Fruit fly (Drosophila melanogaster): ENCODE results near the gene CG12355.

The CG12355 gene

DNA sequence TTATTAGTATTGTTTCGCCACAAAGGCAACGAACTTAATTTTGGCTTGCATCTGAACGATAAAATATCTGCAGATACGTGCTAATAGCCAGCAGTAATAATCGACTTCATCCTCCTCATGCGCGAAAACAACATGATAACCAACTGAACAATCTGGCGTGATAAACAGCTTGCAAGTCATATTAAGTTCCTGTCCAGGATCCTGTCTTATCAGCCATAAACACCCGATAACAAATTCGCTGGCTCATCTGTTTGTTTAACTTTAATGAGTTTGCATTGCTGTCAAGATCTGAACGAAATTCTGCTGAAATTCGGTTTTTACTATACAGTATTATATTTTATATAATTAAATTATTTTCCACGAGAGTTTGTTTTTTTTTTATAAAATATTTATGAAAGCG is 17.9 kb upstream of the CG12355 start:
- TF ChIP-seq Ets98B (GFP tag; IDR thresholded peaks at IDR 0.05) (no peak), fd96Ca (GFP tag; IDR thresholded peaks at IDR 0.05) (no peak), rn (GFP tag; IDR thresholded peaks at IDR 0.05) (no peak), EcR (GFP tag; optimal IDR thresholded peaks at IDR 0.05) (no peak), CG4496 (GFP tag; IDR thresholded peaks at IDR 0.05) (no peak), CG8159 (tag; optimal IDR thresholded peaks at IDR 0.05) (no peak), CG15710 (tag; optimal IDR thresholded peaks at IDR 0.05) (no peak), CG17806 (tag; optimal IDR thresholded peaks at IDR 0.05) (no peak), CG10348 (GFP tag; IDR thresholded peaks at IDR 0.05) (no peak), CG14655 (GFP tag; optimal IDR thresholded peaks at IDR 0.05) (no peak), Snoo (tag; optimal IDR thresholded peaks at IDR 0.05) (no peak), D1 (tag; optimal IDR thresholded peaks at IDR 0.05) (no peak), Pif1A (GFP tag; optimal IDR thresholded peaks at IDR 0.05) (no peak), CG12605 (GFP tag; IDR thresholded peaks at IDR 0.05) (no peak), CG32121 (GFP tag; IDR thresholded peaks at IDR 0.05) (no peak), CG8301 (tag; optimal IDR thresholded peaks at IDR 0.05) (no peak), CG13204 (GFP tag; optimal IDR thresholded peaks at IDR 0.05) (no peak)

DNA sequence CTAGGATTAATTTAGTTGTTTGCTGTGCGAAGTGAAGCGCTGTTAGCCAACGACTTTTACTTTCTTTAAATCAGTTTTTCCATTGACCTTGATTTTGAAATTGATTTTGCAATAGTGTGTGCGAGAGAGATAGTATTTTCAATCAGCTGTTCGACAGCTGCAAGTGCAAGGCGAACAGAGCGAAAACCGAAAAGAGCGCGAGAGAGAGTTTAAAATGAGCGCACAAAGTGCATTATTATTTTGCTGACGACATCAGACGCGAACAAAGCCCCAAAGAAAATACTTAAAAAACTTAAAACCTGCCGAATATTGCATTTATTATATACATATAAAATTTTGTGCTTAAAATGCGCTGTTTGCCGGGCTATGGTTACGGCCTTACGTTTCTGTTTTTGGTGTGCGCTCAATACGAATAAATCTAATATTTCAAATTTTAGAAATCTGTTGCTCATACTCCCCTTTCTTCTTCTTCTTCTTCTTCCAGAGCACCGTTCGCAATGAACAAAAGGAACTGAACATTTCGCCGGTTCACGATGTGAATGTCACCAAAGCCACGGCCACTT is 16.4 kb upstream of the CG12355 start:
- no peak for TF ChIP-seq fd96Ca (GFP tag; IDR thresholded peaks at IDR 0.05)
- no peak for TF ChIP-seq CG8301 (tag; optimal IDR thresholded peaks at IDR 0.05)
- peak; percentile 2 for TF ChIP-seq CG15710 (tag; optimal IDR thresholded peaks at IDR 0.05)
- TF ChIP-seq Snoo (tag; optimal IDR thresholded peaks at IDR 0.05) = no peak
- no peak for TF ChIP-seq CG34367 (tag; optimal IDR thresholded peaks at IDR 0.05)
- TF ChIP-seq CG14655 (GFP tag; optimal IDR thresholded peaks at IDR 0.05) = no peak
- TF ChIP-seq CG17806 (tag; optimal IDR thresholded peaks at IDR 0.05) = no peak
- TF ChIP-seq CG32121 (GFP tag; IDR thresholded peaks at IDR 0.05) = no peak
- no peak for TF ChIP-seq CG8159 (tag; optimal IDR thresholded peaks at IDR 0.05)
- TF ChIP-seq D1 (tag; optimal IDR thresholded peaks at IDR 0.05) = no peak
- TF ChIP-seq CG13204 (GFP tag; optimal IDR thresholded peaks at IDR 0.05) = no peak
- TF ChIP-seq CG12605 (GFP tag; IDR thresholded peaks at IDR 0.05) = no peak
- TF ChIP-seq Pif1A (GFP tag; optimal IDR thresholded peaks at IDR 0.05) = no peak
- TF ChIP-seq CG4496 (GFP tag; IDR thresholded peaks at IDR 0.05) = no peak
- no peak for TF ChIP-seq Ets98B (GFP tag; IDR thresholded peaks at IDR 0.05)
- no peak for TF ChIP-seq rn (GFP tag; IDR thresholded peaks at IDR 0.05)
- no peak for TF ChIP-seq CG9948 (tag; optimal IDR thresholded peaks at IDR 0.05)
- peak; percentile 32 for TF ChIP-seq Pif1B (GFP tag; optimal IDR thresholded peaks at IDR 0.05)
- TF ChIP-seq CG10348 (GFP tag; IDR thresholded peaks at IDR 0.05) = no peak
- TF ChIP-seq EcR (GFP tag; optimal IDR thresholded peaks at IDR 0.05) = peak; percentile 68
- no peak for TF ChIP-seq gl (tag; optimal IDR thresholded peaks at IDR 0.05)

DNA sequence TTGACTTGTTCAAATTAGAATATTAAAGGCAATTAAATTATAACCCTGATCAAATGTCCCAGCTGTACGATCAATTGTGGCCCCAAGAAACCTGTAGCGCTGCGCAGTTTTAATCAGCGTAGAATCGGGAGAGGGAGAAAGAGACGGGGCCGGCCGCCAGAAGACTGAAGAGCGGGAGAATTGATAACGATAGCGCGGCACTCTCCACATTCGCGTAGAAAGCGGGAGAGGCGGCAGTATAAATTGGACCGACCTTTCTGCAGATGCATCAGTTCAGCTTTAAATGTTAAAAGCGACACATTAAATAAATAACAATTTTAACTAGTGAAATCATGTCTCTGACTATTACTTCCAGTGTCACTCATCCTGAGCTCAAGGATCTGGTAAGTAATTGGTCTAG is 15.4 kb upstream of the CG12355 start, which contains the start of gene MsrA:
MsrA (plus strand) TSS at position 266 of the 400 bp plus-strand sequence.
- peak; percentile 9 for TF ChIP-seq Pif1A (GFP tag; optimal IDR thresholded peaks at IDR 0.05)
- TF ChIP-seq EcR (GFP tag; optimal IDR thresholded peaks at IDR 0.05) = peak; percentile 1
- no peak for TF ChIP-seq CG32121 (GFP tag; IDR thresholded peaks at IDR 0.05)
- peak; percentile 15 for TF ChIP-seq Pif1B (GFP tag; optimal IDR thresholded peaks at IDR 0.05)
- peak; percentile 30; the same call in 1 of the 2 replicates for TF ChIP-seq CG12605 (GFP tag; IDR thresholded peaks at IDR 0.05)
- no peak for TF ChIP-seq CG34367 (tag; optimal IDR thresholded peaks at IDR 0.05)
- TF ChIP-seq CG10348 (GFP tag; IDR thresholded peaks at IDR 0.05) = no peak
- no peak for TF ChIP-seq Snoo (tag; optimal IDR thresholded peaks at IDR 0.05)
- TF ChIP-seq Ets98B (GFP tag; IDR thresholded peaks at IDR 0.05) = no peak
- no peak for TF ChIP-seq CG9948 (tag; optimal IDR thresholded peaks at IDR 0.05)
- TF ChIP-seq fd96Ca (GFP tag; IDR thresholded peaks at IDR 0.05) = no peak
- no peak for TF ChIP-seq CG13204 (GFP tag; optimal IDR thresholded peaks at IDR 0.05)
- no peak for TF ChIP-seq CG4496 (GFP tag; IDR thresholded peaks at IDR 0.05)
- peak; percentile 18 for TF ChIP-seq gl (tag; optimal IDR thresholded peaks at IDR 0.05)
- no peak for TF ChIP-seq CG17806 (tag; optimal IDR thresholded peaks at IDR 0.05)
- TF ChIP-seq rn (GFP tag; IDR thresholded peaks at IDR 0.05) = no peak

DNA sequence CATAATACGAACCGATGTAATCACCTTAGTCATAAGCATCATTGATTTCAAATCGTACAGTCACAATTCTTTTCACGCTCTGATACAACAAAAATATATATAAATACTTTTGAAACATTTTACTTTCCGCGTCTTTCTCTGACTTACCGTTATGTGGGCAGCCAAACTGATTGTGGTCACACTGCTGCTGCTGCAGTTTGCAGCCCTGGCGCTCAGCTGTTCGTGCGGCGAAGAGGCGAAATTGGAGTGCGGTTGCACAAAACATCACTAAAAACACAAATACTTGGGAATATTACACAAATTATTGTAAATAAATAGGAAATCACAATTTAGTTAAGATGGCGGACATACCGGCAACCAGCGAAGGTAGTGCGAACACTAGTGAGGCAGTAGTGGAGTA is 14.0 kb upstream of the CG12355 start, which contains the start of the genes gdl and gdl-ORF39:
gdl (plus strand) TSS at position 48 of the 400 bp plus-strand sequence.
gdl-ORF39 (plus strand) TSS at position 48 of the 400 bp plus-strand sequence.
- TF ChIP-seq fd96Ca (GFP tag; IDR thresholded peaks at IDR 0.05) (no peak), Ets98B (GFP tag; IDR thresholded peaks at IDR 0.05) (no peak), CG34367 (tag; optimal IDR thresholded peaks at IDR 0.05) (no peak), gl (tag; optimal IDR thresholded peaks at IDR 0.05) (no peak), Pif1A (GFP tag; optimal IDR thresholded peaks at IDR 0.05) (no peak), CG15710 (tag; optimal IDR thresholded peaks at IDR 0.05) (no peak), CG8159 (tag; optimal IDR thresholded peaks at IDR 0.05) (no peak), rn (GFP tag; IDR thresholded peaks at IDR 0.05) (no peak), CG10348 (GFP tag; IDR thresholded peaks at IDR 0.05) (no peak), CG17806 (tag; optimal IDR thresholded peaks at IDR 0.05) (no peak), CG8301 (tag; optimal IDR thresholded peaks at IDR 0.05) (no peak), Snoo (tag; optimal IDR thresholded peaks at IDR 0.05) (no peak), CG12605 (GFP tag; IDR thresholded peaks at IDR 0.05) (no peak), D1 (tag; optimal IDR thresholded peaks at IDR 0.05) (no peak)

DNA sequence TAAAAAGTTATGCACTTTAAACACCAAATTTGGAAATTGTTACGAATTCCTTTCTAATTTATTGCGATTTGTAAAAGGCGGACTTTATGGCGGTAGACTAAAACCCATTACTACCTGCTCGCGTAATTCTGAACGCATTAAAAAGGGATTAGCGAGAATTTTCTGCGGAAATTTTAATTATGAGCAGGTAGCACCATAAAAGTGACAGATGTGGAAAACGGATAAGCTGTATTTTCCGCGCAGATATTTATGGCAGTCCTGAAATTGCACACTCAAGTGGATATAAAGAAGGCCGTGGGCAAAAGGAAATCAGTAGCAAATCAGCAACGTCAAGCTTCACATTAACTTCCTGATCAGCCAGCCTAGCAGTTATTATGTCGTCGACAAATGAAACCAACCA is 13.4 kb upstream of the CG12355 start, which contains the start of gene Z600:
Z600 (plus strand) TSS at position 312 of the 400 bp plus-strand sequence.
- TF ChIP-seq Pif1A (GFP tag; optimal IDR thresholded peaks at IDR 0.05) = no peak
- TF ChIP-seq CG8301 (tag; optimal IDR thresholded peaks at IDR 0.05) = no peak
- no peak for TF ChIP-seq CG34367 (tag; optimal IDR thresholded peaks at IDR 0.05)
- TF ChIP-seq Ets98B (GFP tag; IDR thresholded peaks at IDR 0.05) = no peak
- no peak for TF ChIP-seq CG32121 (GFP tag; IDR thresholded peaks at IDR 0.05)
- no peak for TF ChIP-seq EcR (GFP tag; optimal IDR thresholded peaks at IDR 0.05)
- no peak for TF ChIP-seq gl (tag; optimal IDR thresholded peaks at IDR 0.05)
- TF ChIP-seq Pif1B (GFP tag; optimal IDR thresholded peaks at IDR 0.05) = no peak
- TF ChIP-seq Snoo (tag; optimal IDR thresholded peaks at IDR 0.05) = no peak
- no peak for TF ChIP-seq CG13204 (GFP tag; optimal IDR thresholded peaks at IDR 0.05)
- no peak for TF ChIP-seq CG10348 (GFP tag; IDR thresholded peaks at IDR 0.05)
- no peak for TF ChIP-seq CG8159 (tag; optimal IDR thresholded peaks at IDR 0.05)
- no peak for TF ChIP-seq D1 (tag; optimal IDR thresholded peaks at IDR 0.05)
- no peak for TF ChIP-seq CG17806 (tag; optimal IDR thresholded peaks at IDR 0.05)
- no peak for TF ChIP-seq CG12605 (GFP tag; IDR thresholded peaks at IDR 0.05)
